Fruit fly (Drosophila melanogaster): ENCODE measurements around the gene elm.

Gene elm

DNA sequence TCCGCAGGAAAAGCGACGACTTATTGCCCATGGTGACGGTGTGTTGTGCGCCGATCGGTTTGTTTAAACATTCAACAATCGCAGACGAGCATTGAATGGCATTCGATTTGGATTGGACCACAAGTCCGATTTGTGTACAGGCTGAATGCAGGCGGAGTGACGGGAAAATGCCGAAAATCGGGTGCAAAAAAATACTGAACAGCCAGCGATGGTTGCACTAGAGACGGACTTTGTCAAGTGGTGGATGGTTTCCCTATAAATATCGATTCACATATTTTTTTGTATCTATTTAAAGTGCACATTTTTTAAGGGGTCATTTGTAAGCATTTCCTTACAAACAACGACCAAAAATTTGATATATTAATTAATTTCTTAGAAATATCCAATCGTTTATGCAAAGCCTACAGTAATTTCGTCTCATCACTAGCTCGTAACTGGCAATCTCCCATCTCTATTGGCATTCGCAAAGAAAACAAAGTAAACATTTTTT lies at the start of gene elm, which contains the start of gene MED27:
elm (minus strand) TSS at position 170 of the 490 bp plus-strand sequence.
MED27 (plus strand) TSS at position 448 of the 490 bp plus-strand sequence.
- TF ChIP-seq psq (GFP tag; optimal IDR thresholded peaks at IDR 0.05), result peak; percentile 87
- peak; percentile 94 for TF ChIP-seq dmrt93B (GFP tag; optimal IDR thresholded peaks at IDR 0.05)
- no peak for TF ChIP-seq tai (GFP tag; optimal IDR thresholded peaks at IDR 0.05)
- peak; percentile 41 to 96 for TF ChIP-seq foxo (GFP tag; optimal IDR thresholded peaks at IDR 0.05)
- TF ChIP-seq Hr83 (GFP tag; optimal IDR thresholded peaks at IDR 0.05; ENCODE audit: poor library complexity, severe bottlenecking), result peak; percentile 50
- peak; percentile 92 for TF ChIP-seq GATAd (GFP tag; optimal IDR thresholded peaks at IDR 0.05)
- peak; percentile 95 for TF ChIP-seq h (GFP tag; optimal IDR thresholded peaks at IDR 0.05)
- peak; percentile 5 for TF ChIP-seq Dif (GFP tag; optimal IDR thresholded peaks at IDR 0.05; ENCODE audit: partially characterized antibody)
- TF ChIP-seq Vsx2 (GFP tag; optimal IDR thresholded peaks at IDR 0.05; ENCODE audit: partially characterized antibody), result no peak
- TF ChIP-seq rgr (GFP tag; optimal IDR thresholded peaks at IDR 0.05), result peak; percentile 94
- peak; percentile 3 for TF ChIP-seq jim (GFP tag; optimal IDR thresholded peaks at IDR 0.05)
- TF ChIP-seq dl (GFP tag; optimal IDR thresholded peaks at IDR 0.05; ENCODE audit: insufficient read depth in 1 of 2, partially characterized antibody in 2 of 2), result no peak
- no peak for TF ChIP-seq Abd-B (GFP tag; optimal IDR thresholded peaks at IDR 0.05)
- TF ChIP-seq Rel (GFP tag; optimal IDR thresholded peaks at IDR 0.05), result no peak
- TF ChIP-seq Rel (tag; optimal IDR thresholded peaks at IDR 0.05), result peak; percentile 69
- peak; percentile 91 for TF ChIP-seq Jra (GFP tag; optimal IDR thresholded peaks at IDR 0.05)
- peak; percentile 93 for TF ChIP-seq fru (GFP tag; optimal IDR thresholded peaks at IDR 0.05)
- TF ChIP-seq Sp1 (GFP tag; optimal IDR thresholded peaks at IDR 0.05), result peak; percentile 91
- TF ChIP-seq Hr78 (GFP tag; optimal IDR thresholded peaks at IDR 0.05), result no peak
- peak; percentile 93 for TF ChIP-seq br (GFP tag; optimal IDR thresholded peaks at IDR 0.05)
- TF ChIP-seq usp (GFP tag; optimal IDR thresholded peaks at IDR 0.05), result no peak
- TF ChIP-seq HLH106 (tag; optimal IDR thresholded peaks at IDR 0.05), result peak; percentile 95
- peak; percentile 87 for TF ChIP-seq CG9705 (GFP tag; optimal IDR thresholded peaks at IDR 0.05)
- peak; percentile 55 for TF ChIP-seq Mio (GFP tag; optimal IDR thresholded peaks at IDR 0.05)
- no peak for TF ChIP-seq CrebA (GFP tag; optimal IDR thresholded peaks at IDR 0.05; ENCODE audit: borderline replicate concordance)
- peak; percentile 94 for TF ChIP-seq ey (GFP tag; optimal IDR thresholded peaks at IDR 0.05)
- TF ChIP-seq Myc (optimal IDR thresholded peaks at IDR 0.05), result no peak
- TF ChIP-seq N (GFP tag; optimal IDR thresholded peaks at IDR 0.05), result no peak
- TF ChIP-seq Dfd (GFP tag; optimal IDR thresholded peaks at IDR 0.05), result no peak
- peak; percentile 88 for TF ChIP-seq sage (GFP tag; optimal IDR thresholded peaks at IDR 0.05)
- TF ChIP-seq woc (GFP tag; optimal IDR thresholded peaks at IDR 0.05), result peak; percentile 97
- TF ChIP-seq CG32264 (GFP tag; optimal IDR thresholded peaks at IDR 0.05), result peak; percentile 81
- TF ChIP-seq brk (GFP tag; optimal IDR thresholded peaks at IDR 0.05), result no peak
- no peak for TF ChIP-seq lola (GFP tag; optimal IDR thresholded peaks at IDR 0.05)
- peak; percentile 91 for TF ChIP-seq sv (GFP tag; optimal IDR thresholded peaks at IDR 0.05)
- TF ChIP-seq OdsH (GFP tag; optimal IDR thresholded peaks at IDR 0.05), result peak; percentile 90
- no peak for TF ChIP-seq pan (optimal IDR thresholded peaks at IDR 0.05)
- peak; percentile 93 for TF ChIP-seq dsf (GFP tag; optimal IDR thresholded peaks at IDR 0.05; ENCODE audit: borderline replicate concordance)
- peak; percentile 95 for TF ChIP-seq Hnf4 (GFP tag; optimal IDR thresholded peaks at IDR 0.05)

DNA sequence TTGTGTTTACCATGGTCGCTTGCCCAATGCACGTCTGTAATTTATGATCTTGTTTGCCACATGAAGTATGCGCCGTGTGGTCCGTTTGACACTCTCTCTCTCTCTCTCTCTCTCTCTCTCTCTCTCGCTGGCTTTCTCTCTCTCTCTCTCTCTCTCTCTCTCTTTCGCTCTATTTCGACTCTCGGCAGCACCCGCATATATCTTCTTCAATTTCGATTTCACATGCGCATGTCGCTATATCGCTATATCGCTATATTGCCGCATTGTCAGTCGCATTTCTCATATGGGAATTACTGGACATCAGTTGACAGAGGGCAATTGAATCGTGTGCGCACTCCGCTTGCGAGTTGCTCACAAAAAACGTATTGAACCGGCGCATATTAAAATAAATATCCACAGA lies 46.4 kb upstream of the elm start:
- TF ChIP-seq jim (GFP tag; optimal IDR thresholded peaks at IDR 0.05), result no peak
- no peak for TF ChIP-seq HLH106 (tag; optimal IDR thresholded peaks at IDR 0.05)
- TF ChIP-seq psq (GFP tag; optimal IDR thresholded peaks at IDR 0.05), result no peak
- no peak for TF ChIP-seq foxo (GFP tag; optimal IDR thresholded peaks at IDR 0.05)
- TF ChIP-seq Dif (GFP tag; optimal IDR thresholded peaks at IDR 0.05; ENCODE audit: partially characterized antibody), result peak; percentile 48
- TF ChIP-seq GATAd (GFP tag; optimal IDR thresholded peaks at IDR 0.05), result no peak
- peak in 1 of 2 experiments; percentile 32 for TF ChIP-seq dl (GFP tag; optimal IDR thresholded peaks at IDR 0.05; ENCODE audit: insufficient read depth in 1 of 2, partially characterized antibody in 2 of 2)
- TF ChIP-seq Mio (GFP tag; optimal IDR thresholded peaks at IDR 0.05), result no peak
- TF ChIP-seq Rel (GFP tag; optimal IDR thresholded peaks at IDR 0.05), result no peak
- no peak for TF ChIP-seq Rel (tag; optimal IDR thresholded peaks at IDR 0.05)
- TF ChIP-seq br (GFP tag; optimal IDR thresholded peaks at IDR 0.05), result no peak

Measured in whole organism, wandering third instar larva.